Fruit fly (Drosophila melanogaster): ENCODE measurements around the gene CG5151.
A peak's percentile ranks its signal among the peaks of the same experiment; 100 is the strongest.

The CG5151 gene

dm6 chr3L:16147819-16148236 lies 16.7 kb downstream of the CG5151 start (continued):
- no peak for TF ChIP-seq fd96Cb (tag; optimal IDR thresholded peaks at IDR 0.05)
- no peak for TF ChIP-seq CG30020 (tag; optimal IDR thresholded peaks at IDR 0.05)
- TF ChIP-seq CG8359 (GFP tag; optimal IDR thresholded peaks at IDR 0.05; ENCODE audit: borderline replicate concordance) = no peak
- peak; percentile 56 for TF ChIP-seq CG30403 (GFP tag; optimal IDR thresholded peaks at IDR 0.05)
- no peak for TF ChIP-seq CG11093 (GFP tag; IDR thresholded peaks at IDR 0.05)
- TF ChIP-seq CG8924 (tag; optimal IDR thresholded peaks at IDR 0.05) = peak; percentile 27
- peak; percentile 8 for TF ChIP-seq pnt (GFP tag; optimal IDR thresholded peaks at IDR 0.05)
- no peak for TF ChIP-seq CG13775 (GFP tag; optimal IDR thresholded peaks at IDR 0.05)
- TF ChIP-seq Awh (GFP tag; IDR thresholded peaks at IDR 0.05) = no peak
- no peak for TF ChIP-seq peb (GFP tag; IDR thresholded peaks at IDR 0.05)
- TF ChIP-seq CG8478 (optimal IDR thresholded peaks at IDR 0.05) = no peak
- TF ChIP-seq wdn (GFP tag; IDR thresholded peaks at IDR 0.05) = no peak
- no peak for TF ChIP-seq ab (GFP tag; optimal IDR thresholded peaks at IDR 0.05)
- TF ChIP-seq slp2 (GFP tag; optimal IDR thresholded peaks at IDR 0.05) = no peak
- TF ChIP-seq CG11504 (tag; optimal IDR thresholded peaks at IDR 0.05) = peak; percentile 63
- no peak for TF ChIP-seq sqz (GFP tag; optimal IDR thresholded peaks at IDR 0.05)
- no peak for TF ChIP-seq D19A (tag; optimal IDR thresholded peaks at IDR 0.05)
- no peak for TF ChIP-seq stwl (tag; optimal IDR thresholded peaks at IDR 0.05)
- no peak for TF ChIP-seq Sin3A (optimal IDR thresholded peaks at IDR 0.05)
- TF ChIP-seq vnd (GFP tag; IDR thresholded peaks at IDR 0.05; ENCODE audit: partially characterized antibody) = no peak
- TF ChIP-seq CG6689 (GFP tag; IDR thresholded peaks at IDR 0.05) = no peak
- no peak for TF ChIP-seq ranshi (GFP tag; IDR thresholded peaks at IDR 0.05)
- no peak for TF ChIP-seq CG3065 (GFP tag; optimal IDR thresholded peaks at IDR 0.05)
- TF ChIP-seq CG2202 (tag; optimal IDR thresholded peaks at IDR 0.05) = no peak
- TF ChIP-seq HLH54F (GFP tag; optimal IDR thresholded peaks at IDR 0.05) = peak; percentile 16
- TF ChIP-seq CG17912 (GFP tag; optimal IDR thresholded peaks at IDR 0.05) = no peak
- TF ChIP-seq pb (GFP tag; optimal IDR thresholded peaks at IDR 0.05) = no peak
- TF ChIP-seq CG17361 (GFP tag; IDR thresholded peaks at IDR 0.05) = peak; percentile 64; the same call in 2 of the 3 replicates
- no peak for TF ChIP-seq wek (GFP tag; optimal IDR thresholded peaks at IDR 0.05)
- no peak for TF ChIP-seq pan (optimal IDR thresholded peaks at IDR 0.05)
- no peak for TF ChIP-seq pan (GFP tag; optimal IDR thresholded peaks at IDR 0.05 in 1 of 2, IDR thresholded peaks at IDR 0.05 in 1 of 2)
- TF ChIP-seq CG11695 (GFP tag; IDR thresholded peaks at IDR 0.05) = no peak
- no peak for TF ChIP-seq ro (GFP tag; IDR thresholded peaks at IDR 0.05)
- no peak for TF ChIP-seq pfk (GFP tag; optimal IDR thresholded peaks at IDR 0.05)
- TF ChIP-seq nmo (GFP tag; optimal IDR thresholded peaks at IDR 0.05) = peak; percentile 12
- no peak for TF ChIP-seq Tbp (GFP tag; optimal IDR thresholded peaks at IDR 0.05)
- TF ChIP-seq CG1792 (GFP tag; optimal IDR thresholded peaks at IDR 0.05) = no peak
- peak; percentile 1 for TF ChIP-seq Hmx (GFP tag; optimal IDR thresholded peaks at IDR 0.05)
- peak; percentile 14 for TF ChIP-seq fu2 (GFP tag; optimal IDR thresholded peaks at IDR 0.05)
- TF ChIP-seq mirr (GFP tag; optimal IDR thresholded peaks at IDR 0.05) = no peak
- no peak for TF ChIP-seq sr (GFP tag; IDR thresholded peaks at IDR 0.05)
- TF ChIP-seq CG14667 (GFP tag; IDR thresholded peaks at IDR 0.05) = no peak
- TF ChIP-seq CG34422 (GFP tag; IDR thresholded peaks at IDR 0.05) = no peak
- TF ChIP-seq oc (tag; optimal IDR thresholded peaks at IDR 0.05) = no peak
- no peak for TF ChIP-seq CG32532 (GFP tag; IDR thresholded peaks at IDR 0.05)
- TF ChIP-seq CG10147 (GFP tag; optimal IDR thresholded peaks at IDR 0.05) = peak; percentile 58
- TF ChIP-seq hbn (GFP tag; IDR thresholded peaks at IDR 0.05; ENCODE audit: partially characterized antibody) = no peak
- no peak for TF ChIP-seq C15 (GFP tag; IDR thresholded peaks at IDR 0.05)
- no peak for TF ChIP-seq E2f1 (GFP tag; IDR thresholded peaks at IDR 0.05)
- TF ChIP-seq CG1832 (GFP tag; optimal IDR thresholded peaks at IDR 0.05) = no peak
